Worm (Caenorhabditis elegans) whole organism, early embryonic: Measurements from ENCODE around the gene W05H7.1.
A peak's percentile ranks its signal among the peaks of the same experiment; 100 is the strongest.

Experiments used
- B0310.2 ChIP-seq: sonication (generic microtip); optimal IDR thresholded peaks from 2 replicates; lab custom pipeline; 2016; ENCODE audit warnings: mild to moderate bottlenecking, missing genetic modification characterization, missing compliant biosample characterization
- F13C5.2 ChIP-seq: sonication (generic microtip); optimal IDR thresholded peaks from 2 replicates; lab custom pipeline; 2017; ENCODE audit warnings: mild to moderate bottlenecking, missing genetic modification characterization, inconsistent platforms, missing compliant biosample characterization
- aly-1 ChIP-seq: sonication (generic microtip); optimal IDR thresholded peaks from 2 replicates; lab custom pipeline; 2016; ENCODE audit warnings: missing genetic modification characterization, missing compliant biosample characterization
- ama-1 ChIP-seq: fragments of 150-350 bp; optimal IDR thresholded peaks from 2 replicates; lab custom pipeline; 2014
- ceh-13 ChIP-seq: fragments of 200-800 bp; sonication (Bioruptor generic); optimal IDR thresholded peaks from 2 replicates; lab custom pipeline; 2018; ENCODE audit warnings: mild to moderate bottlenecking, missing genetic modification characterization, missing compliant biosample characterization
- ceh-36 ChIP-seq: sonication (generic microtip); optimal IDR thresholded peaks from 2 replicates; lab custom pipeline; 2016; ENCODE audit warnings: missing genetic modification characterization, inconsistent platforms, missing compliant biosample characterization
- ets-7 ChIP-seq: sonication (generic microtip); optimal IDR thresholded peaks from 2 replicates; lab custom pipeline; 2016; ENCODE audit warnings: missing genotype, missing genetic modification characterization, missing compliant biosample characterization
- flt-1 ChIP-seq: fragments of 200-800 bp; sonication (Bioruptor generic); IDR thresholded peaks from 2 replicates; pipeline ENCODE4 v1.3.6; 2022; ENCODE audit warnings: missing genetic modification characterization, missing compliant biosample characterization
- hmbx-1 ChIP-seq: sonication (generic microtip); optimal IDR thresholded peaks from 2 replicates; lab custom pipeline; 2016; ENCODE audit warnings: mild to moderate bottlenecking, missing genetic modification characterization, missing compliant biosample characterization
- hmg-4 ChIP-seq: fragments of 200-800 bp; sonication (Bioruptor generic); optimal IDR thresholded peaks from 2 replicates; lab custom pipeline; 2018; ENCODE audit warnings: mild to moderate bottlenecking, missing genetic modification characterization, missing compliant biosample characterization
- hnd-1 ChIP-seq: sonication (generic microtip); optimal IDR thresholded peaks from 2 replicates; lab custom pipeline; 2016; ENCODE audit warnings: missing genetic modification characterization, missing compliant biosample characterization
- pes-1 ChIP-seq: fragments of 200-800 bp; sonication (Bioruptor generic); IDR thresholded peaks from 2 replicates; pipeline ENCODE4 v1.3.6; 2022; ENCODE audit warnings: missing genetic modification reagents, missing genetic modification characterization, missing compliant biosample characterization
- scrt-1 ChIP-seq: fragments of 200-800 bp; sonication (Bioruptor generic); IDR thresholded peaks from 2 replicates; pipeline ENCODE4 v1.3.6; 2022; ENCODE audit warnings: missing genetic modification characterization, missing compliant biosample characterization
- sea-1 ChIP-seq: fragments of 200-800 bp; sonication (Bioruptor generic); conservative IDR thresholded peaks from 2 replicates; pipeline ENCODE4 v1.3.6; 2022; ENCODE audit warnings: missing genetic modification characterization, missing compliant biosample characterization
- tbx-11 ChIP-seq: fragments of 200-800 bp; sonication (Bioruptor generic); IDR thresholded peaks from 2 replicates; pipeline ENCODE4 v1.3.6; 2022; ENCODE audit warnings: missing genetic modification characterization, missing compliant biosample characterization
- tbx-37 ChIP-seq: fragments of 200-800 bp; sonication (Bioruptor generic); conservative IDR thresholded peaks from 2 replicates; pipeline ENCODE4 v1.3.6; 2022; ENCODE audit warnings: missing genetic modification reagents, missing genetic modification characterization, missing compliant biosample characterization
- tra-4 ChIP-seq: sonication (generic microtip); optimal IDR thresholded peaks from 2 replicates; lab custom pipeline; 2017; ENCODE audit warnings: missing genetic modification characterization, missing compliant biosample characterization

The W05H7.1 gene

DNA sequence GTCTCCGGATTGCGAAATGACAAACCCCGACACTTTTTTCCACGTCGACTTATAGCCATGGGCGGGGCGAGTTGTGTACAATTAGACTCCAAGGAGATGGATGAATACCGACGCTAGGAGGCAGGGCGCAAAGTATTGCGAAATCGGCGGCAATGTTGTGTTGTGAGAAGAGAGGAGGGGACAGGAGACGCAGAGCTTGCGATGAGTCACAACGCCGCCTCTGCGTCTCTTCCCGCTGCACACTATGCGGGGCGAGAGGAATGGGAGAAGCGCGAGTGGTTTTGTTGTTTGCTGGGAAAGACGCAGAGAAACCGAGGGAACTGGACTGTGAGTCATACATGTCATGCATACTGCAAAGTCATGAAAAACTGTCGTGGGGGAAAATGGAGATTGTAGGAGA lies 3.8 kb downstream of the W05H7.1 start:
- no peak for TF ChIP-seq B0310.2 (tag; lab: Kevin White, UChicago)
- TF ChIP-seq aly-1 (tag; lab: Kevin White, UChicago): no peak
- no peak for TF ChIP-seq F13C5.2 (tag; lab: Kevin White, UChicago)
- peak; percentile 67; the same call in 1 of the 2 replicates for TF ChIP-seq scrt-1 (GFP tag; lab: Robert Waterston, UW)
- peak; percentile 79 for TF ChIP-seq hmg-4 (GFP tag; lab: Kevin White, UChicago)

DNA sequence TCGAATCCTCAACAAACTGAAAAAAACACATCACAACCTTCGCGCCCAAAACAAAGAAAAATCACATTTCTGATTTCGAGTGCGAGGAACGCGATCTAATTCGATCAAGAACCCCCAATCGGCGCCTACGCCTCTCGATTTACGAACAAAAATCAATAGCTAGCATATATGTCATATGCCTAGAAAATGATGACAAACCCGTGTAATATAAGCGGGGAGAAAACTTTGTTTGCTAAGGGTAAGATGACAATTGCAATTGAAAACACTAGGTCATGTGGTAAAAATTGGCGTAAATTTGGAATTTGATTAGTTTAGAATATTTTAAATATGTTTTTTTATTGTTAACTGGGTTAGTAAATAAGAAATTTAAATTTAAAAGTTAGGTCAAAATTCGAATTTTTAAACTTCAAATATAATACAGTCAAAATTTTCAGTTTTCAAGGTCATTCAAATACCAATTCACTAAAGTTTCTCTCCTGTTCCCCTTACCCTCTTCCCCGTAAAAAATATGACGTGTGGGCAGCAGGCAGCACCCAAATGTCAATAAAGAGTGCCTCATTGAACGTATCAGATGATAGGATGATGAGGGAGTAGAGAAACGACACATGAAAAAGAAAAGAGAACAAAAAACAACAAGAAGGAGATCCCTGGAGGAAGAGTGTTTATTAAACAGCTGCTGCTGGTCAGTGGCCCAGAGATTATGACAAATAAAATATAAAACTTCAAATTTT lies 5.9 kb downstream of the W05H7.1 start:
- TF ChIP-seq F13C5.2 (tag; lab: Kevin White, UChicago) (no peak), ceh-13 (no peak), hmbx-1 (tag; lab: Kevin White, UChicago) (no peak), hmg-4 (GFP tag; lab: Kevin White, UChicago) (no peak), tbx-37 (no peak), ceh-36 (tag; lab: Kevin White, UChicago) (no peak), tbx-11 (GFP tag; lab: Robert Waterston, UW) (no peak), B0310.2 (tag; lab: Kevin White, UChicago) (no peak), pes-1 (GFP tag; lab: Robert Waterston, UW) (no peak), hnd-1 (no peak), tra-4 (tag; lab: Kevin White, UChicago) (no peak), flt-1 (GFP tag; lab: Robert Waterston, UW) (no peak), sea-1 (GFP tag; lab: Robert Waterston, UW) (no peak), ets-7 (tag; lab: Kevin White, UChicago) (no peak)

DNA sequence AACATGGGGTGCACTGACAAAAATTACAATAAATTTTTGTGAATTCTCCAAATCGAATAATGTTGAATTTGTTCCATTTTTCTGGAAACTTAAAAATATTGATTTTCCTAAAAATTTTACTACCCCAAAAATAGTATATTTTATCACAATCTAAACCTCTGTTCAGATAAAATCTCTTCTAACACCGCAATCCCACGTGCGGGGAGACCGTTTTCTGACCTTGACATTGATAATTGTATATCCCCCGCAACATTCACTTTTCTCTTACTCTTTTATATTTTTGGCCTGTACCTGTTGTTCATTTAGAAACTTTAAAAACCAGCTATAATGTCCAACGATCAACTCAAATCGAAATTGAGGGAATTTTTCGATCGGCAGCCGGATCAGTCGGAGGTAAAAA lies 8.2 kb downstream of the W05H7.1 start, which contains the start of gene D1005.2:
Gene D1005.2, plus strand, starts transcription at position 230 of the 400 bp plus-strand sequence.
- no peak for TF ChIP-seq tbx-37
- TF ChIP-seq ceh-13: no peak
- TF ChIP-seq scrt-1 (GFP tag; lab: Robert Waterston, UW): no peak
- no peak for TF ChIP-seq aly-1 (tag; lab: Kevin White, UChicago)
- no peak for TF ChIP-seq ama-1 (lab: Kevin White, UChicago)
- TF ChIP-seq B0310.2 (tag; lab: Kevin White, UChicago): no peak
- no peak for TF ChIP-seq tra-4 (tag; lab: Kevin White, UChicago)
- no peak for TF ChIP-seq flt-1 (GFP tag; lab: Robert Waterston, UW)
- TF ChIP-seq sea-1 (GFP tag; lab: Robert Waterston, UW): no peak
- no peak for TF ChIP-seq F13C5.2 (tag; lab: Kevin White, UChicago)
- no peak for TF ChIP-seq hmg-4 (GFP tag; lab: Kevin White, UChicago)
- no peak for TF ChIP-seq tbx-11 (GFP tag; lab: Robert Waterston, UW)
- TF ChIP-seq pes-1 (GFP tag; lab: Robert Waterston, UW): no peak
- no peak for TF ChIP-seq hnd-1
- no peak for TF ChIP-seq ets-7 (tag; lab: Kevin White, UChicago)
- TF ChIP-seq hmbx-1 (tag; lab: Kevin White, UChicago): no peak
- no peak for TF ChIP-seq ceh-36 (tag; lab: Kevin White, UChicago)

- TF ChIP-seq sea-1 (GFP tag; lab: Robert Waterston, UW) (no peak), flt-1 (GFP tag; lab: Robert Waterston, UW) (no peak), tra-4 (tag; lab: Kevin White, UChicago) (no peak), ama-1 (lab: Kevin White, UChicago) (no peak), ceh-13 (no peak), F13C5.2 (tag; lab: Kevin White, UChicago) (no peak), ceh-36 (tag; lab: Kevin White, UChicago) (no peak), pes-1 (GFP tag; lab: Robert Waterston, UW) (no peak), hnd-1 (no peak), B0310.2 (tag; lab: Kevin White, UChicago) (no peak), tbx-37 (no peak), scrt-1 (GFP tag; lab: Robert Waterston, UW) (no peak), tbx-11 (GFP tag; lab: Robert Waterston, UW) (no peak), hmg-4 (GFP tag; lab: Kevin White, UChicago) (no peak), ets-7 (tag; lab: Kevin White, UChicago) (no peak), hmbx-1 (tag; lab: Kevin White, UChicago) (no peak), aly-1 (tag; lab: Kevin White, UChicago) (no peak)
Measured at ce11 chrX:1459756-1460155, 9.2 kb downstream of the W05H7.1 start.

ce11 chrX:1464699-1465098 lies 14.1 kb downstream of the W05H7.1 start, which contains the start of gene D1005.6:
D1005.6 (minus strand) TSS chrX:1464799.
- TF ChIP-seq ets-7 (tag; lab: Kevin White, UChicago) (no peak), flt-1 (GFP tag; lab: Robert Waterston, UW) (no peak), tbx-37 (no peak), ceh-36 (tag; lab: Kevin White, UChicago) (no peak), B0310.2 (tag; lab: Kevin White, UChicago) (no peak)

DNA sequence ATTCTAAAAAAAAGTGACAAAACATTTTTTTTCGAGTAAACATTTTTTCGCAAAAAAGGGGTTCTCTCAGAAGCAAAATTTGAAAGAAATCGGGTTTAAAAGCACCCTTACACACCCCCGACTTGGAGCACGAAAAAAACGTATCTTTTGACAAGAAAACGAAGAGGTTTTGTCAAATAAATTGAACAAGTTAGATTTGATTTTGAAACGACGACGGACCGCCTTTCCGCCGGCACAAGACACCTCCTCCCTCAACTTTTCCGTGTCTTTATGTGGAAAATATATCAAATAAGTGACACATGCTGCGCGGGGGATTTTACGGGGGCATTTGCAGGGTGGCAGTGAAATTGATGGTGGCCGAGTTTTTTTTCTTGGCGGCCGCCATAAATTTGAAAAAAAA lies 17.5 kb downstream of the W05H7.1 start:
- TF ChIP-seq hmbx-1 (tag; lab: Kevin White, UChicago): no peak
- no peak for TF ChIP-seq tra-4 (tag; lab: Kevin White, UChicago)
- TF ChIP-seq pes-1 (GFP tag; lab: Robert Waterston, UW): no peak
- TF ChIP-seq ama-1 (lab: Kevin White, UChicago): no peak
- no peak for TF ChIP-seq tbx-37
- TF ChIP-seq ceh-13: no peak
- TF ChIP-seq ets-7 (tag; lab: Kevin White, UChicago): no peak
- TF ChIP-seq hnd-1: no peak
- no peak for TF ChIP-seq hmg-4 (GFP tag; lab: Kevin White, UChicago)
- TF ChIP-seq sea-1 (GFP tag; lab: Robert Waterston, UW): no peak
- TF ChIP-seq F13C5.2 (tag; lab: Kevin White, UChicago): no peak
- no peak for TF ChIP-seq flt-1 (GFP tag; lab: Robert Waterston, UW)
- no peak for TF ChIP-seq aly-1 (tag; lab: Kevin White, UChicago)
- no peak for TF ChIP-seq scrt-1 (GFP tag; lab: Robert Waterston, UW)
- TF ChIP-seq tbx-11 (GFP tag; lab: Robert Waterston, UW): no peak
- no peak for TF ChIP-seq B0310.2 (tag; lab: Kevin White, UChicago)
- no peak for TF ChIP-seq ceh-36 (tag; lab: Kevin White, UChicago)
